Worm (Caenorhabditis elegans) whole organism, early embryonic: ENCODE results near the gene chil-14.

Experiments
- F13C5.2 ChIP-seq: sonication (generic microtip); optimal IDR thresholded peaks from 2 replicates; lab custom pipeline; 2017; ENCODE audit warnings: mild to moderate bottlenecking, missing genetic modification characterization, inconsistent platforms, missing compliant biosample characterization
- aly-1 ChIP-seq: sonication (generic microtip); optimal IDR thresholded peaks from 2 replicates; lab custom pipeline; 2016; ENCODE audit warnings: missing genetic modification characterization, missing compliant biosample characterization
- ama-1 ChIP-seq: fragments of 150-350 bp; optimal IDR thresholded peaks from 2 replicates; lab custom pipeline; 2014
- ceh-36 ChIP-seq: sonication (generic microtip); optimal IDR thresholded peaks from 2 replicates; lab custom pipeline; 2016; ENCODE audit warnings: missing genetic modification characterization, inconsistent platforms, missing compliant biosample characterization
- ets-7 ChIP-seq: sonication (generic microtip); optimal IDR thresholded peaks from 2 replicates; lab custom pipeline; 2016; ENCODE audit warnings: missing genotype, missing genetic modification characterization, missing compliant biosample characterization
- hmbx-1 ChIP-seq: sonication (generic microtip); optimal IDR thresholded peaks from 2 replicates; lab custom pipeline; 2016; ENCODE audit warnings: mild to moderate bottlenecking, missing genetic modification characterization, missing compliant biosample characterization
- hmg-4 ChIP-seq: fragments of 200-800 bp; sonication (Bioruptor generic); optimal IDR thresholded peaks from 2 replicates; lab custom pipeline; 2018; ENCODE audit warnings: mild to moderate bottlenecking, missing genetic modification characterization, missing compliant biosample characterization
- hnd-1 ChIP-seq: sonication (generic microtip); optimal IDR thresholded peaks from 2 replicates; lab custom pipeline; 2016; ENCODE audit warnings: missing genetic modification characterization, missing compliant biosample characterization
- pes-1 ChIP-seq: fragments of 200-800 bp; sonication (Bioruptor generic); IDR thresholded peaks from 2 replicates; pipeline ENCODE4 v1.3.6; 2022; ENCODE audit warnings: missing genetic modification reagents, missing genetic modification characterization, missing compliant biosample characterization
- scrt-1 ChIP-seq: fragments of 200-800 bp; sonication (Bioruptor generic); IDR thresholded peaks from 2 replicates; pipeline ENCODE4 v1.3.6; 2022; ENCODE audit warnings: missing genetic modification characterization, missing compliant biosample characterization
- sea-1 ChIP-seq: fragments of 200-800 bp; sonication (Bioruptor generic); conservative IDR thresholded peaks from 2 replicates; pipeline ENCODE4 v1.3.6; 2022; ENCODE audit warnings: missing genetic modification characterization, missing compliant biosample characterization
- tbx-11 ChIP-seq: fragments of 200-800 bp; sonication (Bioruptor generic); IDR thresholded peaks from 2 replicates; pipeline ENCODE4 v1.3.6; 2022; ENCODE audit warnings: missing genetic modification characterization, missing compliant biosample characterization

- TF ChIP-seq aly-1 (tag; lab: Kevin White, UChicago) (no peak), hnd-1 (no peak), ama-1 (lab: Kevin White, UChicago) (no peak), tbx-11 (no peak), sea-1 (no peak), hmbx-1 (tag; lab: Kevin White, UChicago) (no peak), hmg-4 (GFP tag; lab: Kevin White, UChicago) (peak; percentile 46), pes-1 (GFP tag; lab: Robert Waterston, UW) (no peak), ceh-36 (peak; percentile 6), F13C5.2 (no peak), scrt-1 (no peak), ets-7 (tag; lab: Kevin White, UChicago) (no peak)
These were observed 16.5 kb downstream of the chil-14 start for ce11 chrV:1471078-1471969.
